Worm (Caenorhabditis elegans): ENCODE data around the gene F41H10.2.

The F41H10.2 gene

ce11 chrIV:5364135-5364609 lies 17.3 kb upstream of the F41H10.2 start, which contains the start of the genes hda-6 and F41H10.4 (continued):
- TF ChIP-seq skn-1 (tag; optimal IDR thresholded peaks at IDR 0.05) (no peak), cey-2 (tag; optimal IDR thresholded peaks at IDR 0.05; ENCODE audit: borderline replicate concordance, insufficient read depth) (no peak), F37D6.2 (tag; optimal IDR thresholded peaks at IDR 0.05) (no peak), mdt-29 (GFP tag; IDR thresholded peaks at IDR 0.05) (no peak), dpl-1 (GFP tag; optimal IDR thresholded peaks at IDR 0.05) (peak; percentile 89), unc-130 (GFP tag; optimal IDR thresholded peaks at IDR 0.05) (peak; percentile 85), arid-1 (GFP tag; conservative IDR thresholded peaks at IDR 0.05) (0 out of 2 replicates have a peak, but pooled peaks have one; percentile 27), zip-11 (GFP tag; IDR thresholded peaks at IDR 0.05) (no peak), F26F4.8 (GFP tag; conservative IDR thresholded peaks at IDR 0.05) (no peak), snpc-1.2 (GFP tag; IDR thresholded peaks at IDR 0.05) (peak; percentile 67; the same call in 1 of the 2 replicates), F49E8.2 (tag; optimal IDR thresholded peaks at IDR 0.05; ENCODE audit: borderline replicate concordance) (no peak), F44E2.7 (GFP tag; IDR thresholded peaks at IDR 0.05) (no peak), hmg-1.1 (GFP tag; IDR thresholded peaks at IDR 0.05) (no peak), nhr-48 (tag; optimal IDR thresholded peaks at IDR 0.05) (no peak), mep-1 (tag; optimal IDR thresholded peaks at IDR 0.05) (peak; percentile 77), nhr-25 (tag; optimal IDR thresholded peaks at IDR 0.05; ENCODE audit: borderline replicate concordance, insufficient read depth) (no peak), zag-1 (tag; optimal IDR thresholded peaks at IDR 0.05) (no peak), ceh-44 (GFP tag; IDR thresholded peaks at IDR 0.05) (no peak), unc-62 (GFP tag; optimal IDR thresholded peaks at IDR 0.05 in 1 of 2) (peak in 1 of 2 experiments; percentile 81), unc-62 (tag; optimal IDR thresholded peaks at IDR 0.05) (no peak), ztf-7 (tag; optimal IDR thresholded peaks at IDR 0.05) (no peak), dmd-6 (GFP tag; IDR thresholded peaks at IDR 0.05) (peak; percentile 35), R02D3.7 (tag; optimal IDR thresholded peaks at IDR 0.05) (no peak), nhr-11 (tag; optimal IDR thresholded peaks at IDR 0.05) (no peak), ZK546.5 (tag; optimal IDR thresholded peaks at IDR 0.05) (no peak), ztf-11 (tag; optimal IDR thresholded peaks at IDR 0.05) (no peak)

- TF ChIP-seq ama-1 (optimal IDR thresholded peaks at IDR 0.05) (peak; percentile 14), dve-1 (tag; optimal IDR thresholded peaks at IDR 0.05; ENCODE audit: insufficient read depth) (no peak)
Observed at ce11 chrIV:5366567-5366966, 14.9 kb upstream of the F41H10.2 start, which contains the start of gene sand-1. sand-1 (plus strand) TSS chrIV:5366867.

- no peak for TF ChIP-seq daf-8 (GFP tag; IDR thresholded peaks at IDR 0.05)
- no peak for TF ChIP-seq F44E2.7 (GFP tag; IDR thresholded peaks at IDR 0.05)
- TF ChIP-seq madf-5 (GFP tag; IDR thresholded peaks at IDR 0.05), result no peak
- TF ChIP-seq nhr-25 (tag; optimal IDR thresholded peaks at IDR 0.05; ENCODE audit: borderline replicate concordance, insufficient read depth), result no peak
- TF ChIP-seq lim-7 (GFP tag; IDR thresholded peaks at IDR 0.05), result no peak
- TF ChIP-seq lin-38 (GFP tag; IDR thresholded peaks at IDR 0.05), result no peak
- TF ChIP-seq zip-11 (GFP tag; IDR thresholded peaks at IDR 0.05), result no peak
- no peak for TF ChIP-seq dve-1 (tag; optimal IDR thresholded peaks at IDR 0.05; ENCODE audit: insufficient read depth)
- no peak for TF ChIP-seq pha-4 (GFP tag; IDR thresholded peaks at IDR 0.05)
- no peak for TF ChIP-seq pha-4 (tag; optimal IDR thresholded peaks at IDR 0.05)
- no peak for TF ChIP-seq lin-29 (GFP tag; IDR thresholded peaks at IDR 0.05)
- TF ChIP-seq skn-1 (tag; optimal IDR thresholded peaks at IDR 0.05), result no peak
- TF ChIP-seq T26A8.4 (GFP tag; IDR thresholded peaks at IDR 0.05), result no peak
- no peak for TF ChIP-seq ceh-20 (GFP tag; IDR thresholded peaks at IDR 0.05)
- no peak for TF ChIP-seq ZK546.5 (tag; optimal IDR thresholded peaks at IDR 0.05)
Observed at ce11 chrIV:5367899-5368298, 13.5 kb upstream of the F41H10.2 start.

Measured in whole organism, L4 larva.